Worm (Caenorhabditis elegans): Measurements from ENCODE around the gene R11D1.10.
A peak's percentile ranks its signal among the peaks of the same experiment; 100 is the strongest.

DNA sequence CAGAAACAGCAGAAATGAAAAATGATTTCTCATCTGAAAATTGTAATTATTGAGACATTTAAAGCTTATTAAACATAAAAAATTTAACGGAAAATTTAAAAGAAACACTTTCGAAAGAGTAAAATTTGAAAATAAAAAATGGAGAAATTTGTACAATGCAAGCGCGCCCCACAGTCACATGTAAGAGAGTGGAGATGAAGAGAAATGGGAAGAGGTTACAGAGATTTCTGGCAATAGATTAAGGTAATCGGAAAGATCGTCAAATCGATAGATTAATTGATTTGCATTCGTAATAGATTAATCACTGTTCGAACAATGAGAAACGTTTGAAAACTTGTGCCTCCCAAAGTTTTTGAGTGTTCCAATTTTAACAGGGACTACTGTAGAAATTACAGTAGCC, 18.1 kb downstream of the R11D1.10 start, which contains the start of gene C15C8.4:
- TF ChIP-seq lin-39 (tag; optimal IDR thresholded peaks at IDR 0.05): no peak
- TF ChIP-seq nhr-237 (tag; optimal IDR thresholded peaks at IDR 0.05): no peak
- no peak for TF ChIP-seq fkh-10 (GFP tag; optimal IDR thresholded peaks at IDR 0.05)
- no peak for TF ChIP-seq pha-4 (tag; optimal IDR thresholded peaks at IDR 0.05)
- TF ChIP-seq unc-62 (GFP tag; optimal IDR thresholded peaks at IDR 0.05): no peak
- peak; percentile 45 for TF ChIP-seq lin-15B (tag; optimal IDR thresholded peaks at IDR 0.05)
- TF ChIP-seq mdl-1 (tag; optimal IDR thresholded peaks at IDR 0.05): no peak
- TF ChIP-seq nhr-76 (tag; optimal IDR thresholded peaks at IDR 0.05): no peak
- TF ChIP-seq ceh-82 (tag; optimal IDR thresholded peaks at IDR 0.05): no peak
- no peak for TF ChIP-seq ztf-11 (tag; optimal IDR thresholded peaks at IDR 0.05)
- no peak for TF ChIP-seq ztf-4 (tag; optimal IDR thresholded peaks at IDR 0.05)
